Worm (Caenorhabditis elegans): ENCODE results near the gene R105.5.

DNA sequence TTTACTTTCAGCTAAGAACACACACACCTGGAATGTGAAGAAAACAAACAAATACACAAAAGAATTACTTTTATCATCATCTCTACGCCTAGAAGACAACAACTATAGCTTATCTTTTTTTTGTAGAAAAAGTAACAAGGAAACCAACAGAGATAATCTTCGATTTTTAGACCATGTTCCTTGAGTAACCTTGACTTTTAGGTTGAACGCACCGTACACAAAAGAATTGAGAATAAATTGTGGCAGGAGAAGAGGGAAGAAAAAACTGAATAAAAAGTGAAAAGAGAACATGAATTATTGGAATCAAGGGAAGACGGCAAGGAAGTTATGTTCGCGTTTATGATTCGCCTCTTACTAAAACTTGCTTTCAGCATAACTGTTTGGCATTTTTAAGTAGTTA, 4.8 kb downstream of the R105.5 start:
- no peak for TF ChIP-seq cog-1 (tag; optimal IDR thresholded peaks at IDR 0.05)
- TF ChIP-seq ref-1 (GFP tag; conservative IDR thresholded peaks at IDR 0.05), result no peak
- TF ChIP-seq ztf-29 (GFP tag; IDR thresholded peaks at IDR 0.05), result no peak
- no peak for TF ChIP-seq tab-1 (GFP tag; IDR thresholded peaks at IDR 0.05)
- TF ChIP-seq flt-1 (GFP tag; IDR thresholded peaks at IDR 0.05), result no peak
